Worm (Caenorhabditis elegans): Measurements from ENCODE around the gene pcdr-1.

pcdr-1 gene

ce11 chrX:15666169-15666811 lies at the start of gene pcdr-1:
TSS of gene pcdr-1 (plus strand) at chrX:15666761.
- TF ChIP-seq T20F7.1 (GFP tag; optimal IDR thresholded peaks at IDR 0.05) = no peak
- TF ChIP-seq dmd-6 (GFP tag; IDR thresholded peaks at IDR 0.05) = no peak
- TF ChIP-seq R02D3.7 (tag; optimal IDR thresholded peaks at IDR 0.05) = no peak
- TF ChIP-seq unc-62 (GFP tag; optimal IDR thresholded peaks at IDR 0.05 in 1 of 2) = peak in 1 of 2 experiments; percentile 27
- TF ChIP-seq unc-62 (tag; optimal IDR thresholded peaks at IDR 0.05) = no peak
- no peak for TF ChIP-seq F49E8.2 (tag; optimal IDR thresholded peaks at IDR 0.05; ENCODE audit: borderline replicate concordance)
- TF ChIP-seq zip-2 (tag; optimal IDR thresholded peaks at IDR 0.05) = no peak
- TF ChIP-seq T26A8.4 (GFP tag; IDR thresholded peaks at IDR 0.05) = 0 out of 2 replicates have a peak, but pooled peaks have one; percentile 22
- TF ChIP-seq rbr-2 (tag; optimal IDR thresholded peaks at IDR 0.05) = no peak
- TF ChIP-seq aha-1 (tag) = peak; percentile 78

- no peak for TF ChIP-seq ztf-7 (tag; optimal IDR thresholded peaks at IDR 0.05)
- no peak for TF ChIP-seq snpc-1.2 (GFP tag; IDR thresholded peaks at IDR 0.05)
- no peak for TF ChIP-seq F26F4.8 (GFP tag; conservative IDR thresholded peaks at IDR 0.05)
- peak; percentile 22 for TF ChIP-seq mep-1 (tag; optimal IDR thresholded peaks at IDR 0.05)
- TF ChIP-seq lin-38 (GFP tag; IDR thresholded peaks at IDR 0.05) = no peak
- no peak for TF ChIP-seq pqm-1 (tag; optimal IDR thresholded peaks at IDR 0.05)
- no peak for TF ChIP-seq ceh-82 (tag; optimal IDR thresholded peaks at IDR 0.05)
- TF ChIP-seq ZK546.5 (tag; optimal IDR thresholded peaks at IDR 0.05) = no peak
- TF ChIP-seq zip-11 (GFP tag; IDR thresholded peaks at IDR 0.05) = no peak
- no peak for TF ChIP-seq zip-2 (tag; optimal IDR thresholded peaks at IDR 0.05)
- no peak for TF ChIP-seq ama-1 (optimal IDR thresholded peaks at IDR 0.05)
- TF ChIP-seq aha-1 (tag) = peak; percentile 57
- no peak for TF ChIP-seq lin-1 (GFP tag; IDR thresholded peaks at IDR 0.05)
- no peak for TF ChIP-seq mxl-3 (GFP tag; optimal IDR thresholded peaks at IDR 0.05)
- TF ChIP-seq lir-3 (tag; optimal IDR thresholded peaks at IDR 0.05) = no peak
- TF ChIP-seq nhr-42 (GFP tag; IDR thresholded peaks at IDR 0.05) = no peak
- TF ChIP-seq nhr-237 (tag; optimal IDR thresholded peaks at IDR 0.05) = no peak
- TF ChIP-seq mdt-29 (GFP tag; IDR thresholded peaks at IDR 0.05) = no peak
- no peak for TF ChIP-seq dmd-8 (GFP tag; IDR thresholded peaks at IDR 0.05)
- no peak for TF ChIP-seq duxl-1 (tag; optimal IDR thresholded peaks at IDR 0.05; ENCODE audit: poor library complexity)
- TF ChIP-seq nhr-77 (tag; optimal IDR thresholded peaks at IDR 0.05) = no peak
- TF ChIP-seq nhr-10 (tag; optimal IDR thresholded peaks at IDR 0.05) = no peak
- no peak for TF ChIP-seq F49E8.2 (tag; optimal IDR thresholded peaks at IDR 0.05; ENCODE audit: borderline replicate concordance)
- TF ChIP-seq mes-2 (tag; optimal IDR thresholded peaks at IDR 0.05; ENCODE audit: poor library complexity, severe bottlenecking) = peak; percentile 40
- TF ChIP-seq lsy-2 (tag; optimal IDR thresholded peaks at IDR 0.05) = peak in 1 of 2 experiments; percentile 43
- TF ChIP-seq zag-1 (tag; optimal IDR thresholded peaks at IDR 0.05) = no peak
- TF ChIP-seq dmd-6 (GFP tag; IDR thresholded peaks at IDR 0.05) = 0 out of 2 replicates have a peak, but pooled peaks have one; percentile 17
- TF ChIP-seq set-16 (GFP tag; IDR thresholded peaks at IDR 0.05) = no peak
- TF ChIP-seq dpl-1 (GFP tag; optimal IDR thresholded peaks at IDR 0.05) = no peak
- no peak for TF ChIP-seq saeg-2 (GFP tag; IDR thresholded peaks at IDR 0.05)
- no peak for TF ChIP-seq egl-27 (tag; optimal IDR thresholded peaks at IDR 0.05)
- no peak for TF ChIP-seq nhr-28 (tag; optimal IDR thresholded peaks at IDR 0.05)
- peak; percentile 3 for TF ChIP-seq hlh-30 (tag; optimal IDR thresholded peaks at IDR 0.05; ENCODE audit: insufficient read depth)
- no peak for TF ChIP-seq attf-4 (tag; optimal IDR thresholded peaks at IDR 0.05)
- TF ChIP-seq snpc-4 (tag; optimal IDR thresholded peaks at IDR 0.05) = no peak
- TF ChIP-seq dmd-9 (GFP tag; IDR thresholded peaks at IDR 0.05) = no peak
- peak; percentile 58 for TF ChIP-seq dve-1 (tag; optimal IDR thresholded peaks at IDR 0.05; ENCODE audit: insufficient read depth)
- no peak for TF ChIP-seq ceh-20 (GFP tag; IDR thresholded peaks at IDR 0.05)
- TF ChIP-seq nhr-41 (GFP tag; IDR thresholded peaks at IDR 0.05) = no peak
- TF ChIP-seq cey-2 (tag; optimal IDR thresholded peaks at IDR 0.05; ENCODE audit: borderline replicate concordance, insufficient read depth) = no peak
- TF ChIP-seq egl-43 (GFP tag; IDR thresholded peaks at IDR 0.05) = no peak
- no peak for TF ChIP-seq nhr-111 (GFP tag; optimal IDR thresholded peaks at IDR 0.05)
- TF ChIP-seq hif-1 (tag; optimal IDR thresholded peaks at IDR 0.05) = no peak
These were observed 49.4 kb upstream of the pcdr-1 start for ce11 chrX:15617168-15617567.
